Fruit fly (Drosophila melanogaster) Kc167 (cell line): Measurements from ENCODE around the gene Eig71Ef.

Experiments
- Myc ChIP-seq: fragments of >200 bp; optimal IDR thresholded peaks from 2 replicates; lab custom pipeline; 2017; ENCODE audit warnings: missing external identifiers
- Sin3A ChIP-seq: fragments of >200 bp; optimal IDR thresholded peaks from 2 replicates; lab custom pipeline; 2018; ENCODE audit warnings: missing external identifiers
- h ChIP-seq: fragments of >200 bp; optimal IDR thresholded peaks from 3 replicates; lab custom pipeline; 2018; ENCODE audit warnings: missing external identifiers
- insv ChIP-seq: fragments of >200 bp; optimal IDR thresholded peaks from 3 replicates; lab custom pipeline; 2018; ENCODE audit warnings: missing external identifiers

DNA sequence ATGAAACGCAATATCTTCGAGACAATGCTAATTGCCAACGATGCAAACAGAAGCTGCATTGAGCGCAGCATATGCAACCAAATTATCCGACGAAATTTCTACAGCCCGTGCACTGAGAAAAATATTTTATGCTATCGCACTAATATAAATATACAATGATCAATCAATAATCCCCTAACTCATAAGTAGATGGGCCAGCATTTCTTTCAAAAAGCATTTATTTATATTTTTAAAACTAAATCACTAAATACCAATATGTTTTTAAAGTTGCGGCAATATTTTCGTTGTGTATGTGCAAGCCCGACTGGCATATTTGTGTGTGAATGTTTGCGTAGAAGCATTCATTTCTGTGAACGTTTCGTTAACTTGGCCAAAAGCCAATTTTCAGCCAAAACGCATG lies 11.0 kb downstream of the Eig71Ef start:
- no peak for TF ChIP-seq h
- no peak for TF ChIP-seq Sin3A (lab: Kevin White, UChicago)
- no peak for TF ChIP-seq Myc (lab: Kevin White, UChicago)
- TF ChIP-seq insv, result no peak
